Fruit fly (Drosophila melanogaster): ENCODE data around the gene Ag5r2.

Gene Ag5r2

DNA sequence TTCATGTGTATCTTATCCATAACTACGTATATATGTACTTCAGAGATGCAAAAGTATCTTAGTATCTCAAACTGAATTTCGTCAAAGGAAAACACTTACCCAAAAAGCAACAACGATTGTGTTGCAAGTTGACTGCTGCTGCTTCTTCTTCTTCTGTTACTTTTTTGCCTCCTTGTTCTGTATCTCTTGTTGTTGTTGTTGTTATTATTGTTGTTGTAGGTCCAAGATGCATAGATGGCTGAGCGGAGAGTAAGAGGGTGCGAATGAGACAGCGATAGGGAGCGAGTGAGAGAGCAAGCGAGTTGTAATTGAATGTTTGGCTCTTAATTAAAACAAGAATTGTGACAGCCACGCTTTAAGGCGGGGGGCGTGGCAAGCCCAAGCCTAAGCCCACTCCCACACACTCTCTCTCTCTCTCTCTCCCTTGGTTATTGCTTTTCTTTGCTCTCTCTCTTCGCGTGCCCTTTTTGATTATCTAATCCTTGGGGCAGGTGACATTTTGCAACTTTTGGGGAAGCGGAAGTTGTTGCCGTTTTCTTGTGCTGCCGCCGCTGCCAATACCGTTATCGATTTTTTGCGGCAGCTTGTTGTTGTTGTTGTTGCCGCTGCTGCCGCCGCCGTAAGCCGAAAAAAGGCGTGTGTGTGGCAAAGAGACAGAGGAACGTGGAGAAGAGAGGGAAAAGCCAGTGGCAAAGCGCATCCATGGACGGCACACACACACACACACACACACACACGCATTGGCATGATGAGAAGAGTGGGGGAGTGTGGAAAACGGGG lies 41.0 kb upstream of the Ag5r2 start:
- TF ChIP-seq svp (GFP tag) (peak; percentile 62), CG8319 (GFP tag; optimal IDR thresholded peaks at IDR 0.05) (no peak)

DNA sequence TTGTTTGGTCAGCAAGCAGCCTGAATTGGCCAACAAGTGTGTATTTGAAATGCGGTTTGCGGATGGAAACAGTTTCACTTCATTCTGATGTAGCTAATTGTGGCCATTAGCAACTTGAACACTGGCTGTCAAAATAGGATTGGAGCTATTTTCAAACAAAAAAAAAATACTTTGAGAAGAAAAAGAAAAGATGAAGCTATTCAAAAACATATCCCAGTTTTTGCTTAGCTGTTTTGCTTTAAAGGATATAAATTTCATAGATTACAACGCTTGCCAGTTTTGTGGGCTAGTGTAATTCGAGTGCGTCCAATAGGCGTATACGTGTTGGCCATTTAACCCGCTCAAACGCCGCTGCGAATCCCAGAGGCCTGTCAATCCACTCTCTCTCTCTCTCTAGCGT lies 28.4 kb upstream of the Ag5r2 start:
- TF ChIP-seq CG4318 (GFP tag; optimal IDR thresholded peaks at IDR 0.05) (peak; percentile 27), esn (GFP tag; optimal IDR thresholded peaks at IDR 0.05) (no peak), CG8119 (GFP tag; IDR thresholded peaks at IDR 0.05) (peak; percentile 80), CG16779 (tag; optimal IDR thresholded peaks at IDR 0.05) (no peak), Hr39 (GFP tag; optimal IDR thresholded peaks at IDR 0.05) (no peak), achi (GFP tag; optimal IDR thresholded peaks at IDR 0.05) (peak; percentile 27), lz (GFP tag; optimal IDR thresholded peaks at IDR 0.05) (no peak), dac (GFP tag; optimal IDR thresholded peaks at IDR 0.05) (peak; percentile 31), topi (GFP tag; optimal IDR thresholded peaks at IDR 0.05) (no peak), Sox102F (GFP tag; optimal IDR thresholded peaks at IDR 0.05) (no peak), Sox14 (GFP tag; optimal IDR thresholded peaks at IDR 0.05) (no peak), Lpt (GFP tag; optimal IDR thresholded peaks at IDR 0.05) (peak; percentile 37), cyc (GFP tag; optimal IDR thresholded peaks at IDR 0.05) (no peak), CG1621 (tag; optimal IDR thresholded peaks at IDR 0.05) (no peak), CG6276 (GFP tag; optimal IDR thresholded peaks at IDR 0.05) (peak; percentile 73), CG6163 (GFP tag; IDR thresholded peaks at IDR 0.05) (peak; percentile 52; the same call in 2 of the 3 replicates), acj6 (GFP tag; optimal IDR thresholded peaks at IDR 0.05) (peak; percentile 7), Smox (GFP tag; optimal IDR thresholded peaks at IDR 0.05) (no peak), pdm3 (GFP tag; optimal IDR thresholded peaks at IDR 0.05) (peak; percentile 45), CG15336 (GFP tag; IDR thresholded peaks at IDR 0.05) (peak; percentile 89), CG7368 (GFP tag; optimal IDR thresholded peaks at IDR 0.05) (no peak), CG11762 (GFP tag; optimal IDR thresholded peaks at IDR 0.05; ENCODE audit: insufficient read depth) (no peak), Ets96B (tag; optimal IDR thresholded peaks at IDR 0.05) (no peak), spab (GFP tag; optimal IDR thresholded peaks at IDR 0.05) (no peak), salr (GFP tag; optimal IDR thresholded peaks at IDR 0.05) (no peak), CG10669 (GFP tag; optimal IDR thresholded peaks at IDR 0.05) (no peak), net (GFP tag; optimal IDR thresholded peaks at IDR 0.05) (peak; percentile 29), OdsH (GFP tag; optimal IDR thresholded peaks at IDR 0.05) (peak; percentile 30), fd85E (GFP tag; optimal IDR thresholded peaks at IDR 0.05) (no peak), CG32006 (GFP tag; optimal IDR thresholded peaks at IDR 0.05) (peak; percentile 73), eg (GFP tag; IDR thresholded peaks at IDR 0.05) (peak; percentile 76), CG10631 (GFP tag; optimal IDR thresholded peaks at IDR 0.05) (peak; percentile 11), CG3919 (GFP tag; optimal IDR thresholded peaks at IDR 0.05) (peak; percentile 22), CG34406 (GFP tag; optimal IDR thresholded peaks at IDR 0.05) (no peak), CG11294 (GFP tag; IDR thresholded peaks at IDR 0.05) (peak; percentile 45; the same call in 1 of the 2 replicates), CG8319 (GFP tag; optimal IDR thresholded peaks at IDR 0.05) (no peak), fkh (GFP tag; optimal IDR thresholded peaks at IDR 0.05) (no peak), CG31627 (GFP tag; optimal IDR thresholded peaks at IDR 0.05) (no peak), CG11902 (GFP tag; optimal IDR thresholded peaks at IDR 0.05) (no peak), Gug (GFP tag; IDR thresholded peaks at IDR 0.05) (peak; percentile 26; the same call in 1 of the 2 replicates), Ets21C (GFP tag; optimal IDR thresholded peaks at IDR 0.05) (no peak), Hr4 (GFP tag; optimal IDR thresholded peaks at IDR 0.05) (peak; percentile 63)

All from whole organism, prepupa.